Fruit fly (Drosophila melanogaster): ENCODE results near the gene CG12003.

Gene CG12003

DNA sequence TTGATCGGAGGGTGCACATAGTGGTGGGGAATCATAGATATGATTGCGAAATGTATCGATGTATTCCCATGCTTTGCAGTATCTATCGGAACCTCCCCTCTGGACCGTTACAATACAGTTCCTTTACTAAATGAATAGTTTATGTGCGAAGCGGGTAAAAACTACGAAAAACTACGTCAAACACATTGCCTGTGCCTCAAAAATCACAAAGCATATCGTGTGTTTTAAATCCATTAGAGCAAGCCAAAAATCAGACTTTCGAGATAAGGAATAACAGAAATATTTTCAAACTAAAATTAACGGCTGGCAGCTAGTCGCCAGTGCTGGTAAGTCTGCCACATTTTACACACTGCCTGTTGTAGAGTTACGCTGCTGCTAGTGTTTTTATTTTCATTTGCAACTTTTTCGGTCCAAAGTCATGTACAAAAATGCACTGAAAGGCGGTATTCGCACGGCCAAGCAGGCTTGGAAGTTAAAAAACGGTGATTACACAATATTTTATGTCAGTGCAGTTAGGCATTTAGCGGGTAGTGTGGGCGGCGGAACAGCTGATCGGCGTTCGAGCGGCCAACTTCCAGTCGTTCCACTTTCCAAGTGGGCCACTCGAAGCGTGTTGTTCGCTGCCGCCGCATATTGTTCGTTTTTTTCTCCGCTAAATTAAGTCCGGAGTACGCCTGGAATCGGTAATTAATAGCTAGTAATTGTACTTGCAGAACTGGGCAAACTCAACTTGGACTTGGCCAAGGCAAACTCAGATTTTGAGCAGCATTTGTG is 47.7 kb upstream of the CG12003 start (continued):
- no peak for TF ChIP-seq Trl (optimal IDR thresholded peaks at IDR 0.05)
- TF ChIP-seq Trl (GFP tag; optimal IDR thresholded peaks at IDR 0.05): peak; percentile 77
- TF ChIP-seq CG16779 (GFP tag; IDR thresholded peaks at IDR 0.05): no peak
- TF ChIP-seq CG11093 (GFP tag; IDR thresholded peaks at IDR 0.05): no peak
- TF ChIP-seq Bteb2 (GFP tag; optimal IDR thresholded peaks at IDR 0.05): peak; percentile 32
- TF ChIP-seq CG12744 (GFP tag; optimal IDR thresholded peaks at IDR 0.05): peak; percentile 37
- peak; percentile 51; the same call in 1 of the 3 replicates for TF ChIP-seq CG34422 (GFP tag; IDR thresholded peaks at IDR 0.05)
- TF ChIP-seq pita (GFP tag; optimal IDR thresholded peaks at IDR 0.05): no peak
- 0 out of 2 replicates have a peak, but pooled peaks have one; percentile 32 for TF ChIP-seq seq (GFP tag; IDR thresholded peaks at IDR 0.05)
- TF ChIP-seq hb (GFP tag; IDR thresholded peaks at IDR 0.05; ENCODE audit: partially characterized antibody): peak; percentile 70
- TF ChIP-seq CG30020 (tag; optimal IDR thresholded peaks at IDR 0.05): peak; percentile 67
- TF ChIP-seq CG7372 (GFP tag; IDR thresholded peaks at IDR 0.05): no peak
- no peak for TF ChIP-seq Neu2 (GFP tag; optimal IDR thresholded peaks at IDR 0.05; ENCODE audit: borderline replicate concordance)
- TF ChIP-seq CG11456 (GFP tag; IDR thresholded peaks at IDR 0.05): peak; percentile 54; the same call in 2 of the 3 replicates
- peak; percentile 48 for TF ChIP-seq Side (GFP tag; optimal IDR thresholded peaks at IDR 0.05)
- TF ChIP-seq da (GFP tag; optimal IDR thresholded peaks at IDR 0.05): no peak
- TF ChIP-seq pfk (GFP tag; optimal IDR thresholded peaks at IDR 0.05): peak; percentile 98
- peak; percentile 29; the same call in 1 of the 3 replicates for TF ChIP-seq mld (GFP tag; IDR thresholded peaks at IDR 0.05; ENCODE audit: partially characterized antibody)
- TF ChIP-seq Deaf1 (tag; optimal IDR thresholded peaks at IDR 0.05): peak; percentile 16
- no peak for TF ChIP-seq CG15601 (tag; optimal IDR thresholded peaks at IDR 0.05)
- TF ChIP-seq zf30C (GFP tag; optimal IDR thresholded peaks at IDR 0.05): no peak
- peak; percentile 62 for TF ChIP-seq ranshi (GFP tag; IDR thresholded peaks at IDR 0.05)
- TF ChIP-seq nmo (GFP tag; optimal IDR thresholded peaks at IDR 0.05): peak; percentile 51
- no peak for TF ChIP-seq abd-A (tag; optimal IDR thresholded peaks at IDR 0.05)
- TF ChIP-seq CG14860 (GFP tag; IDR thresholded peaks at IDR 0.05; ENCODE audit: partially characterized antibody): peak; percentile 62; the same call in 2 of the 3 replicates
- TF ChIP-seq tio (GFP tag; optimal IDR thresholded peaks at IDR 0.05): no peak
- TF ChIP-seq ems (GFP tag; optimal IDR thresholded peaks at IDR 0.05): peak; percentile 15
- TF ChIP-seq CG4730 (GFP tag; IDR thresholded peaks at IDR 0.05): no peak
- TF ChIP-seq Dref (GFP tag; IDR thresholded peaks at IDR 0.05): peak; percentile 79
- peak; percentile 93 for TF ChIP-seq CG17186 (GFP tag; optimal IDR thresholded peaks at IDR 0.05)
- peak; percentile 12 for TF ChIP-seq cato (GFP tag; optimal IDR thresholded peaks at IDR 0.05; ENCODE audit: borderline replicate concordance)
- no peak for TF ChIP-seq Blimp-1 (GFP tag; optimal IDR thresholded peaks at IDR 0.05)
- TF ChIP-seq hbn (GFP tag; IDR thresholded peaks at IDR 0.05; ENCODE audit: partially characterized antibody): peak; percentile 66
- TF ChIP-seq Lhr (GFP tag; optimal IDR thresholded peaks at IDR 0.05): peak; percentile 36
- no peak for TF ChIP-seq schlank (tag; optimal IDR thresholded peaks at IDR 0.05)
- peak; percentile 39 for TF ChIP-seq CG3065 (GFP tag; optimal IDR thresholded peaks at IDR 0.05)
- peak; percentile 85 for TF ChIP-seq bbx (GFP tag; IDR thresholded peaks at IDR 0.05; ENCODE audit: partially characterized antibody)
- peak; percentile 63 for TF ChIP-seq CG13123 (GFP tag; optimal IDR thresholded peaks at IDR 0.05)
- TF ChIP-seq CG18619 (GFP tag; optimal IDR thresholded peaks at IDR 0.05): peak; percentile 40
- no peak for TF ChIP-seq CG13296 (GFP tag; optimal IDR thresholded peaks at IDR 0.05)
- TF ChIP-seq Dfd (GFP tag; optimal IDR thresholded peaks at IDR 0.05): no peak
- peak; percentile 86 for TF ChIP-seq chn (GFP tag; optimal IDR thresholded peaks at IDR 0.05)
- no peak for TF ChIP-seq tap (tag; optimal IDR thresholded peaks at IDR 0.05)
- TF ChIP-seq NC2β (GFP tag; optimal IDR thresholded peaks at IDR 0.05): peak; percentile 62
- TF ChIP-seq CG13775 (GFP tag; optimal IDR thresholded peaks at IDR 0.05): peak; percentile 54
- no peak for TF ChIP-seq eve (GFP tag; optimal IDR thresholded peaks at IDR 0.05)
- TF ChIP-seq Hmr (GFP tag; optimal IDR thresholded peaks at IDR 0.05): peak; percentile 51
- no peak for TF ChIP-seq gsb-n (tag; optimal IDR thresholded peaks at IDR 0.05)
- TF ChIP-seq CG32532 (GFP tag; IDR thresholded peaks at IDR 0.05): peak; percentile 52

All from whole organism, embryonic.